Fruit fly (Drosophila melanogaster) whole organism, embryonic: ENCODE data around the gene CG13408.

Experiments used
- CG11456 ChIP-seq: fragments of 200-800 bp; sonication (Bioruptor generic); IDR thresholded peaks from 3 replicates; pipeline ENCODE4 v1.3.6; 2022; ENCODE audit warnings: missing biosample characterization, missing genetic modification characterization
- CG8478 ChIP-seq: fragments of >200 bp; optimal IDR thresholded peaks from 2 replicates; lab custom pipeline; 2018
- Lpt ChIP-seq: fragments of >200 bp; optimal IDR thresholded peaks from 2 replicates; lab custom pipeline; 2018; ENCODE audit warnings: missing biosample characterization, missing genetic modification characterization
- eyg ChIP-seq: fragments of 200-800 bp; sonication (Bioruptor generic); optimal IDR thresholded peaks from 3 replicates; lab custom pipeline; 2016; ENCODE audit warnings: missing biosample characterization, missing genetic modification characterization
- lola ChIP-seq, 3 experiments: fragments of >200 bp in 2 of 3; fragments of 200-800 bp in 1 of 3; sonication (Bioruptor generic) in 1 of 3; optimal IDR thresholded peaks; 2 replicates each; lab custom pipeline; 2017 to 2019; ENCODE audit warnings: missing biosample characterization in 3 of 3, missing genetic modification characterization in 3 of 3, mild to moderate bottlenecking in 1 of 3, moderate library complexity in 1 of 3
- repo ChIP-seq: fragments of 200-800 bp; sonication (Bioruptor generic); optimal IDR thresholded peaks from 2 replicates; lab custom pipeline; 2016; ENCODE audit warnings: missing biosample characterization, missing genetic modification characterization
- schlank ChIP-seq: fragments of 200-800 bp; sonication (Bioruptor generic); optimal IDR thresholded peaks from 2 replicates; lab custom pipeline; 2018; ENCODE audit warnings: missing biosample characterization, mild to moderate bottlenecking, missing genetic modification characterization
- usp ChIP-seq: fragments of >200 bp; optimal IDR thresholded peaks from 2 replicates; lab custom pipeline; 2017; ENCODE audit warnings: missing biosample characterization, missing genetic modification characterization

- TF ChIP-seq CG8478 (no peak), usp (GFP tag; lab: Kevin White, UChicago) (no peak), lola (GFP tag; optimal IDR thresholded peaks at IDR 0.05; lab: Kevin White, UChicago) (no peak), Lpt (GFP tag; lab: Kevin White, UChicago) (no peak), eyg (GFP tag; lab: Kevin White, UChicago) (no peak), schlank (tag; lab: Kevin White, UChicago) (no peak), repo (no peak), CG11456 (GFP tag; lab: Robert Waterston, UW) (no peak)
Observed at dm6 chr3R:22046723-22047122, 33.5 kb upstream of the CG13408 start.
